Fruit fly (Drosophila melanogaster) whole organism, embryonic: ENCODE results near the gene CG2898.

Experiments used
- Atf3 ChIP-seq: fragments of 200-800 bp; sonication (Bioruptor generic); optimal IDR thresholded peaks from 3 replicates; lab custom pipeline; 2016; ENCODE audit warnings: missing biosample characterization, missing genetic modification characterization
- Awh ChIP-seq: fragments of 200-800 bp; sonication (Bioruptor generic); IDR thresholded peaks from 2 replicates; pipeline ENCODE4, ENCODE4 v1.3.6; 2022; ENCODE audit warnings: missing biosample characterization, missing genetic modification characterization
- BEAF-32 ChIP-seq: fragments of 200-800 bp; sonication (Bioruptor generic); optimal IDR thresholded peaks from 3 replicates; lab custom pipeline; 2017; ENCODE audit warnings: missing biosample characterization, missing genetic modification characterization, mild to moderate bottlenecking, moderate library complexity, missing genetic modification reagents
- CG10209 ChIP-seq: fragments of 200-800 bp; sonication (Bioruptor generic); optimal IDR thresholded peaks from 3 replicates; lab custom pipeline; 2017; ENCODE audit warnings: missing biosample characterization, mild to moderate bottlenecking, missing genetic modification characterization, missing genetic modification reagents
- CG12744 ChIP-seq: fragments of 200-800 bp; sonication (Bioruptor generic); optimal IDR thresholded peaks from 2 replicates; lab custom pipeline; 2016; ENCODE audit warnings: missing biosample characterization, missing genetic modification characterization
- CG13296 ChIP-seq: fragments of 200-800 bp; sonication (Bioruptor generic); optimal IDR thresholded peaks from 3 replicates; lab custom pipeline; 2018; ENCODE audit warnings: missing biosample characterization, mild to moderate bottlenecking, missing genetic modification characterization
- CG14014 ChIP-seq: fragments of 200-800 bp; sonication (Bioruptor generic); IDR thresholded peaks from 2 replicates; pipeline ENCODE4 v1.3.6; 2022; ENCODE audit warnings: missing biosample characterization, missing genetic modification characterization
- CG15073 ChIP-seq: fragments of 200-800 bp; sonication (Bioruptor generic); optimal IDR thresholded peaks from 2 replicates; lab custom pipeline; 2016; ENCODE audit warnings: missing biosample characterization, missing genetic modification characterization
- CG15269 ChIP-seq: fragments of 200-800 bp; sonication (Bioruptor generic); optimal IDR thresholded peaks from 2 replicates; lab custom pipeline; 2018; ENCODE audit warnings: missing biosample characterization, mild to moderate bottlenecking, missing genetic modification characterization, moderate library complexity
- CG2129 ChIP-seq: fragments of 200-800 bp; sonication (Bioruptor generic); IDR thresholded peaks from 2 replicates; pipeline ENCODE4 v1.3.6; 2022; ENCODE audit warnings: missing biosample characterization, missing genetic modification characterization; ENCODE audit not compliant: partially characterized antibody
- CG3838 ChIP-seq: fragments of 200-800 bp; sonication (Bioruptor generic); optimal IDR thresholded peaks from 3 replicates; lab custom pipeline; 2016; ENCODE audit warnings: missing biosample characterization, missing genetic modification characterization
- CG3995 ChIP-seq: fragments of 200-800 bp; sonication (Bioruptor generic); optimal IDR thresholded peaks from 3 replicates; lab custom pipeline; 2016; ENCODE audit warnings: missing biosample characterization, missing genetic modification characterization
- CG4360 ChIP-seq: fragments of 200-800 bp; sonication (Bioruptor generic); IDR thresholded peaks from 2 replicates; pipeline ENCODE4 v1.3.6; 2022; ENCODE audit warnings: missing biosample characterization, missing genetic modification characterization
- CG6791 ChIP-seq: fragments of 200-800 bp; sonication (Bioruptor generic); IDR thresholded peaks from 3 replicates; pipeline ENCODE4 v1.3.6; 2022; ENCODE audit warnings: missing biosample characterization, missing genetic modification characterization; ENCODE audit not compliant: partially characterized antibody
- CG8290 ChIP-seq, 3 experiments: fragments of 200-800 bp; sonication (Bioruptor generic); optimal IDR thresholded peaks; 2 replicates each; lab custom pipeline; 2016 to 2019; ENCODE audit warnings: missing biosample characterization in 3 of 3, missing genetic modification characterization in 3 of 3, mild to moderate bottlenecking in 2 of 3, moderate library complexity in 1 of 3
- CG9727 ChIP-seq: fragments of 200-800 bp; sonication (Bioruptor generic); optimal IDR thresholded peaks from 3 replicates; lab custom pipeline; 2017; ENCODE audit warnings: missing biosample characterization, mild to moderate bottlenecking, missing genetic modification characterization
- CG9932 ChIP-seq: fragments of 200-800 bp; sonication (Bioruptor generic); IDR thresholded peaks from 2 replicates; pipeline ENCODE4 v1.3.6; 2022; ENCODE audit warnings: missing biosample characterization, missing genetic modification characterization
- Doc3 ChIP-seq: fragments of 200-800 bp; sonication (Bioruptor generic); IDR thresholded peaks from 3 replicates; pipeline ENCODE4 v1.3.6; 2022; ENCODE audit warnings: missing biosample characterization, missing genetic modification characterization; ENCODE audit not compliant: partially characterized antibody
- H2.0 ChIP-seq: fragments of 200-800 bp; sonication (Bioruptor generic); IDR thresholded peaks from 2 replicates; pipeline ENCODE4 v1.3.6; 2022; ENCODE audit warnings: missing biosample characterization, missing genetic modification characterization
- Hey ChIP-seq: fragments of 200-800 bp; sonication (Bioruptor generic); optimal IDR thresholded peaks from 3 replicates; lab custom pipeline; 2018; ENCODE audit warnings: missing biosample characterization, mild to moderate bottlenecking, missing genetic modification characterization
- Hr51 ChIP-seq, 2 experiments: fragments of 200-800 bp; sonication (Bioruptor generic); optimal IDR thresholded peaks; 2 replicates in 1 of 2; 3 replicates in 1 of 2; lab custom pipeline; 2016 to 2018; ENCODE audit warnings: missing biosample characterization in 2 of 2, missing genetic modification characterization in 2 of 2, mild to moderate bottlenecking in 1 of 2, moderate library complexity in 1 of 2
- MESR4 ChIP-seq: fragments of 200-800 bp; sonication (Bioruptor generic); optimal IDR thresholded peaks from 2 replicates; lab custom pipeline; 2018; ENCODE audit warnings: missing biosample characterization, mild to moderate bottlenecking, missing genetic modification characterization, moderate library complexity
- Med ChIP-seq: fragments of 200-800 bp; sonication (Bioruptor generic); peaks from one replicate; lab custom pipeline; 2016; ENCODE audit warnings: missing biosample characterization, missing genetic modification characterization, mild to moderate bottlenecking, inconsistent platforms, moderate library complexity
- Ptx1 ChIP-seq: fragments of 200-800 bp; sonication (Bioruptor generic); IDR thresholded peaks from 2 replicates; pipeline ENCODE4 v1.3.6; 2022; ENCODE audit warnings: missing biosample characterization, missing genetic modification characterization
- Scr ChIP-seq: fragments of 200-800 bp; sonication (Bioruptor generic); IDR thresholded peaks from 2 replicates; pipeline ENCODE4 v1.3.6; 2022; ENCODE audit warnings: missing biosample characterization, missing genetic modification characterization; ENCODE audit not compliant: partially characterized antibody
- Vsx1 ChIP-seq: fragments of 200-800 bp; sonication (Bioruptor generic); optimal IDR thresholded peaks from 2 replicates; lab custom pipeline; 2017; ENCODE audit warnings: missing biosample characterization, mild to moderate bottlenecking, missing genetic modification characterization, missing genetic modification reagents
- amos ChIP-seq: fragments of 200-800 bp; sonication (Bioruptor generic); IDR thresholded peaks from 2 replicates; pipeline ENCODE4 v1.3.6; 2022; ENCODE audit warnings: missing biosample characterization, missing genetic modification characterization; ENCODE audit not compliant: partially characterized antibody
- danr ChIP-seq: fragments of 200-800 bp; sonication (Bioruptor generic); IDR thresholded peaks from 2 replicates; pipeline ENCODE4 v1.3.6; 2022; ENCODE audit warnings: missing biosample characterization, missing genetic modification characterization
- exex ChIP-seq: fragments of 200-800 bp; sonication (Bioruptor generic); optimal IDR thresholded peaks from 4 replicates; lab custom pipeline; 2018; ENCODE audit warnings: missing biosample characterization, mild to moderate bottlenecking, missing genetic modification characterization, moderate library complexity
- gt ChIP-seq: fragments of 200-800 bp; sonication (Bioruptor generic); IDR thresholded peaks from 2 replicates; pipeline ENCODE4 v1.3.6; 2022; ENCODE audit warnings: missing biosample characterization, missing genetic modification characterization
- inv ChIP-seq: fragments of 200-800 bp; sonication (Bioruptor generic); IDR thresholded peaks from 2 replicates; pipeline ENCODE4 v1.3.6; 2022; ENCODE audit warnings: missing biosample characterization, missing genetic modification characterization; ENCODE audit not compliant: partially characterized antibody
- klu ChIP-seq: fragments of 200-800 bp; sonication (Bioruptor generic); IDR thresholded peaks from 2 replicates; pipeline ENCODE4 v1.3.6; 2022; ENCODE audit warnings: missing biosample characterization, missing genetic modification characterization
- knrl ChIP-seq: fragments of 200-800 bp; sonication (Bioruptor generic); IDR thresholded peaks from 3 replicates; pipeline ENCODE4 v1.3.6; 2022; ENCODE audit warnings: missing biosample characterization, missing genetic modification characterization; ENCODE audit not compliant: partially characterized antibody
- lab ChIP-seq: fragments of 200-800 bp; sonication (Bioruptor generic); optimal IDR thresholded peaks from 3 replicates; lab custom pipeline; 2017; ENCODE audit warnings: missing biosample characterization, missing genetic modification characterization, mild to moderate bottlenecking, moderate library complexity, missing genetic modification reagents
- lmd ChIP-seq: fragments of 200-800 bp; sonication (Bioruptor generic); IDR thresholded peaks from 2 replicates; pipeline ENCODE4 v1.3.6; 2022; ENCODE audit warnings: missing biosample characterization, missing genetic modification characterization
- nerfin-2 ChIP-seq: fragments of 200-800 bp; sonication (Bioruptor generic); IDR thresholded peaks from 2 replicates; pipeline ENCODE4 v1.3.6; 2022; ENCODE audit warnings: missing biosample characterization, missing genetic modification characterization; ENCODE audit not compliant: partially characterized antibody
- oc ChIP-seq: fragments of 200-800 bp; sonication (Bioruptor generic); optimal IDR thresholded peaks from 2 replicates; lab custom pipeline; 2018; ENCODE audit warnings: missing biosample characterization, mild to moderate bottlenecking, missing genetic modification characterization, moderate library complexity
- pb ChIP-seq: fragments of 200-800 bp; sonication (Bioruptor generic); optimal IDR thresholded peaks from 3 replicates; lab custom pipeline; 2016; ENCODE audit warnings: missing biosample characterization, missing genetic modification characterization
- pfk ChIP-seq: fragments of 200-800 bp; sonication (Bioruptor generic); optimal IDR thresholded peaks from 2 replicates; lab custom pipeline; 2018; ENCODE audit warnings: missing biosample characterization, mild to moderate bottlenecking, missing genetic modification characterization, moderate library complexity
- scrt ChIP-seq: fragments of 200-800 bp; sonication (Bioruptor generic); optimal IDR thresholded peaks from 2 replicates; lab custom pipeline; 2018; ENCODE audit warnings: missing biosample characterization, mild to moderate bottlenecking, missing genetic modification characterization, moderate library complexity
- sens ChIP-seq: fragments of 200-800 bp; sonication (Bioruptor generic); peaks from one replicate; lab custom pipeline; 2016; ENCODE audit warnings: missing biosample characterization, missing genetic modification characterization
- sna ChIP-seq: fragments of 200-800 bp; sonication (Bioruptor generic); IDR thresholded peaks from 2 replicates; pipeline ENCODE4 v1.3.6; 2022; ENCODE audit warnings: missing biosample characterization, missing genetic modification characterization; ENCODE audit not compliant: partially characterized antibody
- sug ChIP-seq: fragments of 200-800 bp; optimal IDR thresholded peaks from 2 replicates; lab custom pipeline; 2019; ENCODE audit warnings: missing biosample characterization, mild to moderate bottlenecking, missing genetic modification characterization, moderate library complexity
- tgo ChIP-seq: fragments of 200-800 bp; sonication (Bioruptor generic); IDR thresholded peaks from 3 replicates; pipeline ENCODE4 v1.3.6; 2022; ENCODE audit warnings: missing biosample characterization, missing genetic modification characterization
- tll ChIP-seq, 2 experiments: fragments of 200-800 bp in 1 of 2; fragments of >200 bp in 1 of 2; sonication (Bioruptor generic) in 1 of 2; optimal IDR thresholded peaks; 2 replicates each; lab custom pipeline; 2017 to 2019; ENCODE audit warnings: missing biosample characterization in 2 of 2, missing genetic modification characterization in 2 of 2, mild to moderate bottlenecking in 1 of 2, moderate library complexity in 1 of 2
- z ChIP-seq: fragments of 200-800 bp; sonication (Bioruptor generic); IDR thresholded peaks from 3 replicates; pipeline ENCODE4 v1.3.6; 2022; ENCODE audit warnings: missing biosample characterization, missing genetic modification characterization

CG2898 gene

DNA sequence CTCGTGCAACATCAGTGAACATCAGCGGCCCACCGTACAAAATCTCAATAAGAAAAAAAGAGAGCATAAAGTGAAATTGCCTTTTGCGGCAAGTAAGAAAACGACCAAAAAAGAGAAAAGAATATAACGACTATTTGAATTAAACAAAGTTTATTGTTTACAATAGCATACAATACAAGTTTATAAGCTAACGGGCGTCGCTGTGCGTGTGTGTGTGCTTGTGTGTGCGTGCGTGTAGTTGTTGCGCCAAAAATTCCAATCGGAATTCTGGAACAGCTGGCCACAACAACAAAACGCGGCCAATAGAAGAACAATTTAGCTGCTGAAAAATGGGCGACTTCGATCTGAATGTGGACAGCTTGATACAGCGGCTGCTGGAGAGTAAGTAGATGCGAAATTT is 11.0 kb downstream of the CG2898 start (continued):
- TF ChIP-seq klu (no peak), Hr51 (GFP tag; optimal IDR thresholded peaks at IDR 0.05; lab: Kevin White, UChicago) (no peak)

DNA sequence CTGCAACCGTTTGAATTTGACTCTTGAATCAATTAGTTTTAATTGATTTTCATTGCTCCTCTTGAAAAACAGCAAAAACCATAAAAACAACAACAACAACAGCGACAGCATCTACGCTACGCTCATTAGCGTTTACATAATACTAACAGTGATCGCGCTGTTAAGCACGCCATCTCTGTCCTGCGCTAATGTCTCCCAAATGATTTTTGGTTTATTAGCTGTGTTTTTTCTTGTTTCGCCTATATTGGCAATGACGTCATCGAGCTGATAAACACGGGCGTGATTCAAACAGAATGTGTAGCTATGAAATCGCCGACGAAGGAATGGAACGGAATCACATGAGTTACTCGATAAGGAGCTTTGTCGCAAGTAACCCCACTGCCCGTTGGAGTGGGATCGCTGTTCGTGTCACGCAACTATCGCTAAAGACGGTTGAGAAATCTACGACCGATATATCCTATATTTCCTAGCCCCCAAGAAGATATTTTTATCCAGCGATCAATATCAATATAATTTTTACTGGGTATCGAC is 11.7 kb downstream of the CG2898 start:
- TF ChIP-seq lab (GFP tag; lab: Kevin White, UChicago): no peak
- TF ChIP-seq Awh (GFP tag; lab: Robert Waterston, UW): no peak
- 0 out of 2 replicates have a peak, but pooled peaks have one; percentile 20 for TF ChIP-seq Ptx1 (GFP tag; lab: Robert Waterston, UW)
- peak; percentile 27 for TF ChIP-seq sens
- TF ChIP-seq oc (tag; lab: Kevin White, UChicago): no peak
- TF ChIP-seq tgo (GFP tag; lab: Robert Waterston, UW): no peak
- peak; percentile 85 for TF ChIP-seq pfk
- TF ChIP-seq CG4360 (GFP tag; lab: Robert Waterston, UW): peak; percentile 35
- TF ChIP-seq amos (GFP tag; lab: Robert Waterston, UW): peak; percentile 29; the same call in 1 of the 2 replicates
- no peak for TF ChIP-seq pb
- no peak for TF ChIP-seq gt (GFP tag; lab: Robert Waterston, UW)
- TF ChIP-seq z (GFP tag; lab: Robert Waterston, UW): no peak
- TF ChIP-seq BEAF-32 (GFP tag; lab: Kevin White, UChicago): peak; percentile 32
- peak; percentile 51 for TF ChIP-seq CG3995 (GFP tag; lab: Kevin White, UChicago)
- no peak for TF ChIP-seq CG12744 (GFP tag; lab: Kevin White, UChicago)
- peak; percentile 13; the same call in 1 of the 2 replicates for TF ChIP-seq CG14014
- TF ChIP-seq scrt (GFP tag; lab: Kevin White, UChicago): no peak
- TF ChIP-seq tll (GFP tag; optimal IDR thresholded peaks at IDR 0.05; lab: Kevin White, UChicago): no peak
- TF ChIP-seq CG2129: no peak
- no peak for TF ChIP-seq CG15269 (tag; lab: Kevin White, UChicago)
- TF ChIP-seq CG8290 (GFP tag; optimal IDR thresholded peaks at IDR 0.05; lab: Kevin White, UChicago): no peak
- TF ChIP-seq CG8290 (tag; optimal IDR thresholded peaks at IDR 0.05; lab: Kevin White, UChicago): peak in 1 of 2 experiments; percentile 0
- no peak for TF ChIP-seq CG3838 (GFP tag; lab: Kevin White, UChicago)
- TF ChIP-seq Doc3 (GFP tag; lab: Robert Waterston, UW): 0 out of 3 replicates have a peak, but pooled peaks have one; percentile 37
- peak; percentile 20; the same call in 1 of the 2 replicates for TF ChIP-seq lmd (GFP tag; lab: Robert Waterston, UW)
- peak; percentile 23 for TF ChIP-seq Vsx1 (GFP tag; lab: Kevin White, UChicago)
- TF ChIP-seq CG6791: no peak
- no peak for TF ChIP-seq sna (GFP tag; lab: Robert Waterston, UW)
- TF ChIP-seq danr (GFP tag; lab: Robert Waterston, UW): no peak
- TF ChIP-seq Atf3 (GFP tag; lab: Kevin White, UChicago): no peak
- TF ChIP-seq Med: peak; percentile 85
- no peak for TF ChIP-seq knrl (GFP tag; lab: Robert Waterston, UW)
- TF ChIP-seq Hey (tag; lab: Kevin White, UChicago): no peak
- TF ChIP-seq MESR4 (GFP tag; lab: Kevin White, UChicago): no peak
- TF ChIP-seq CG9727 (GFP tag; lab: Kevin White, UChicago): no peak
- peak; percentile 39; the same call in 1 of the 2 replicates for TF ChIP-seq CG9932 (GFP tag; lab: Robert Waterston, UW)
- no peak for TF ChIP-seq H2.0 (GFP tag; lab: Robert Waterston, UW)
- TF ChIP-seq sug (tag; lab: Kevin White, UChicago): peak; percentile 21
- TF ChIP-seq CG10209: no peak
- TF ChIP-seq nerfin-2 (GFP tag; lab: Robert Waterston, UW): no peak
- no peak for TF ChIP-seq CG13296
- no peak for TF ChIP-seq CG15073
- peak; percentile 59 for TF ChIP-seq exex (tag; lab: Kevin White, UChicago)
- TF ChIP-seq Scr (GFP tag; lab: Robert Waterston, UW): peak; percentile 47; the same call in 1 of the 2 replicates
- TF ChIP-seq inv: peak; percentile 40; the same call in 1 of the 2 replicates
